Worm (Caenorhabditis elegans): ENCODE results near the gene str-8.
"Not testable (repeated sequence)": the region's sequence is repeated elsewhere in the genome, so short reads cannot be mapped to it uniquely, and the experiment has no call there.

str-8 gene

ce11 chrV:15750130-15750529 is 4.7 kb upstream of the str-8 start, which contains the start of gene str-6:
Gene str-6 (minus strand): TSS chrV:15750230.
- TF ChIP-seq ztf-29 (GFP tag; IDR thresholded peaks at IDR 0.05), result no peak
- TF ChIP-seq flt-1 (GFP tag; IDR thresholded peaks at IDR 0.05), result no peak
- no peak for TF ChIP-seq cog-1 (tag; optimal IDR thresholded peaks at IDR 0.05)
- no peak for TF ChIP-seq klf-2 (GFP tag; conservative IDR thresholded peaks at IDR 0.05)
- no peak for TF ChIP-seq ztf-23 (GFP tag; IDR thresholded peaks at IDR 0.05)
- no peak for TF ChIP-seq ref-1 (GFP tag; conservative IDR thresholded peaks at IDR 0.05)
- TF ChIP-seq med-1 (GFP tag; optimal IDR thresholded peaks at IDR 0.05; ENCODE audit: insufficient read depth), result no peak
- no peak for TF ChIP-seq T22C8.4 (GFP tag; IDR thresholded peaks at IDR 0.05)
- TF ChIP-seq tab-1 (GFP tag; IDR thresholded peaks at IDR 0.05), result no peak

- TF ChIP-seq ztf-29 (GFP tag; IDR thresholded peaks at IDR 0.05) (no peak), T22C8.4 (GFP tag; IDR thresholded peaks at IDR 0.05) (no peak), med-1 (GFP tag; optimal IDR thresholded peaks at IDR 0.05; ENCODE audit: insufficient read depth) (no peak), ref-1 (GFP tag; conservative IDR thresholded peaks at IDR 0.05) (no peak), klf-2 (GFP tag; conservative IDR thresholded peaks at IDR 0.05) (no peak), ztf-23 (GFP tag; IDR thresholded peaks at IDR 0.05) (no peak), tab-1 (GFP tag; IDR thresholded peaks at IDR 0.05) (no peak), cog-1 (tag; optimal IDR thresholded peaks at IDR 0.05) (no peak), flt-1 (GFP tag; IDR thresholded peaks at IDR 0.05) (no peak)
Observed at ce11 chrV:15752049-15752448, 2.8 kb upstream of the str-8 start, which contains the start of gene str-43. Gene str-43 (minus strand): TSS chrV:15752149.

- TF ChIP-seq flt-1 (GFP tag; IDR thresholded peaks at IDR 0.05); cog-1 (tag; optimal IDR thresholded peaks at IDR 0.05); ztf-23 (GFP tag; IDR thresholded peaks at IDR 0.05): not testable (repeated sequence)
Observed at ce11 chrV:15752941-15753340, 1.9 kb upstream of the str-8 start, which contains the start of gene str-5. Gene str-5 (plus strand): TSS chrV:15753241.

ce11 chrV:15757645-15758044 is 2.8 kb downstream of the str-8 start:
- TF ChIP-seq klf-2 (GFP tag; conservative IDR thresholded peaks at IDR 0.05), result no peak
- TF ChIP-seq ztf-29 (GFP tag; IDR thresholded peaks at IDR 0.05), result no peak
- no peak for TF ChIP-seq cog-1 (tag; optimal IDR thresholded peaks at IDR 0.05)
- TF ChIP-seq flt-1 (GFP tag; IDR thresholded peaks at IDR 0.05), result no peak
- TF ChIP-seq med-1 (GFP tag; optimal IDR thresholded peaks at IDR 0.05; ENCODE audit: insufficient read depth), result no peak
- no peak for TF ChIP-seq tab-1 (GFP tag; IDR thresholded peaks at IDR 0.05)
- no peak for TF ChIP-seq ztf-23 (GFP tag; IDR thresholded peaks at IDR 0.05)
- TF ChIP-seq ref-1 (GFP tag; conservative IDR thresholded peaks at IDR 0.05), result no peak
- no peak for TF ChIP-seq T22C8.4 (GFP tag; IDR thresholded peaks at IDR 0.05)

- no peak for TF ChIP-seq ztf-23 (GFP tag; IDR thresholded peaks at IDR 0.05)
- TF ChIP-seq cog-1 (tag; optimal IDR thresholded peaks at IDR 0.05), result no peak
- TF ChIP-seq flt-1 (GFP tag; IDR thresholded peaks at IDR 0.05), result no peak
- TF ChIP-seq T22C8.4 (GFP tag; IDR thresholded peaks at IDR 0.05), result no peak
- TF ChIP-seq klf-2 (GFP tag; conservative IDR thresholded peaks at IDR 0.05), result no peak
- TF ChIP-seq ref-1 (GFP tag; conservative IDR thresholded peaks at IDR 0.05), result no peak
- TF ChIP-seq tab-1 (GFP tag; IDR thresholded peaks at IDR 0.05), result no peak
- no peak for TF ChIP-seq med-1 (GFP tag; optimal IDR thresholded peaks at IDR 0.05; ENCODE audit: insufficient read depth)
- TF ChIP-seq ztf-29 (GFP tag; IDR thresholded peaks at IDR 0.05), result no peak
Observed at ce11 chrV:15758449-15758848, 3.6 kb downstream of the str-8 start, which contains the start of gene str-9. Gene str-9 (plus strand): TSS chrV:15758749.

- TF ChIP-seq tab-1 (GFP tag; IDR thresholded peaks at IDR 0.05) (no peak), klf-2 (GFP tag; conservative IDR thresholded peaks at IDR 0.05) (0 out of 2 replicates have a peak, but pooled peaks have one; percentile 54), cog-1 (tag; optimal IDR thresholded peaks at IDR 0.05) (peak; percentile 38), ztf-23 (GFP tag; IDR thresholded peaks at IDR 0.05) (0 out of 2 replicates have a peak, but pooled peaks have one; percentile 53), med-1 (GFP tag; optimal IDR thresholded peaks at IDR 0.05; ENCODE audit: insufficient read depth) (no peak), ztf-29 (GFP tag; IDR thresholded peaks at IDR 0.05) (no peak), T22C8.4 (GFP tag; IDR thresholded peaks at IDR 0.05) (no peak), ref-1 (GFP tag; conservative IDR thresholded peaks at IDR 0.05) (no peak), flt-1 (GFP tag; IDR thresholded peaks at IDR 0.05) (peak; percentile 67; the same call in 1 of the 2 replicates)
Observed at ce11 chrV:15766122-15766594, 11.3 kb downstream of the str-8 start, which contains the start of the genes haf-3 and F57A10.2. Gene haf-3 (minus strand): TSS chrV:15766172. Gene F57A10.2 (plus strand): TSS chrV:15766575.

ce11 chrV:15767385-15767784 is 12.6 kb downstream of the str-8 start:
- TF ChIP-seq T22C8.4 (GFP tag; IDR thresholded peaks at IDR 0.05), result peak; percentile 22; the same call in 1 of the 2 replicates
- TF ChIP-seq tab-1 (GFP tag; IDR thresholded peaks at IDR 0.05), result peak; percentile 75
- TF ChIP-seq ztf-23 (GFP tag; IDR thresholded peaks at IDR 0.05), result 0 out of 2 replicates have a peak, but pooled peaks have one; percentile 57
- 0 out of 2 replicates have a peak, but pooled peaks have one; percentile 11 for TF ChIP-seq ref-1 (GFP tag; conservative IDR thresholded peaks at IDR 0.05)
- peak; percentile 39; the same call in 1 of the 2 replicates for TF ChIP-seq flt-1 (GFP tag; IDR thresholded peaks at IDR 0.05)

- no peak for TF ChIP-seq klf-2 (GFP tag; conservative IDR thresholded peaks at IDR 0.05)
- no peak for TF ChIP-seq tab-1 (GFP tag; IDR thresholded peaks at IDR 0.05)
- no peak for TF ChIP-seq T22C8.4 (GFP tag; IDR thresholded peaks at IDR 0.05)
- TF ChIP-seq flt-1 (GFP tag; IDR thresholded peaks at IDR 0.05), result no peak
- TF ChIP-seq med-1 (GFP tag; optimal IDR thresholded peaks at IDR 0.05; ENCODE audit: insufficient read depth), result no peak
- TF ChIP-seq ztf-29 (GFP tag; IDR thresholded peaks at IDR 0.05), result no peak
- no peak for TF ChIP-seq ref-1 (GFP tag; conservative IDR thresholded peaks at IDR 0.05)
- no peak for TF ChIP-seq ztf-23 (GFP tag; IDR thresholded peaks at IDR 0.05)
- no peak for TF ChIP-seq cog-1 (tag; optimal IDR thresholded peaks at IDR 0.05)
Observed at ce11 chrV:15769072-15769471, 14.2 kb downstream of the str-8 start, which contains the start of gene F57A10.4. Gene F57A10.4 (plus strand): TSS chrV:15769438.

- TF ChIP-seq ref-1 (GFP tag; conservative IDR thresholded peaks at IDR 0.05) (no peak), med-1 (GFP tag; optimal IDR thresholded peaks at IDR 0.05; ENCODE audit: insufficient read depth) (no peak), ztf-29 (GFP tag; IDR thresholded peaks at IDR 0.05) (no peak), flt-1 (GFP tag; IDR thresholded peaks at IDR 0.05) (no peak), klf-2 (GFP tag; conservative IDR thresholded peaks at IDR 0.05) (no peak), tab-1 (GFP tag; IDR thresholded peaks at IDR 0.05) (no peak), T22C8.4 (GFP tag; IDR thresholded peaks at IDR 0.05) (no peak), cog-1 (tag; optimal IDR thresholded peaks at IDR 0.05) (no peak), ztf-23 (GFP tag; IDR thresholded peaks at IDR 0.05) (no peak)
Observed at ce11 chrV:15773141-15773540, 18.3 kb downstream of the str-8 start, which contains the start of gene nhr-60. Gene nhr-60 (minus strand): TSS chrV:15773241.
